Fruit fly (Drosophila melanogaster): ENCODE data around the gene fid.

fid gene

DNA sequence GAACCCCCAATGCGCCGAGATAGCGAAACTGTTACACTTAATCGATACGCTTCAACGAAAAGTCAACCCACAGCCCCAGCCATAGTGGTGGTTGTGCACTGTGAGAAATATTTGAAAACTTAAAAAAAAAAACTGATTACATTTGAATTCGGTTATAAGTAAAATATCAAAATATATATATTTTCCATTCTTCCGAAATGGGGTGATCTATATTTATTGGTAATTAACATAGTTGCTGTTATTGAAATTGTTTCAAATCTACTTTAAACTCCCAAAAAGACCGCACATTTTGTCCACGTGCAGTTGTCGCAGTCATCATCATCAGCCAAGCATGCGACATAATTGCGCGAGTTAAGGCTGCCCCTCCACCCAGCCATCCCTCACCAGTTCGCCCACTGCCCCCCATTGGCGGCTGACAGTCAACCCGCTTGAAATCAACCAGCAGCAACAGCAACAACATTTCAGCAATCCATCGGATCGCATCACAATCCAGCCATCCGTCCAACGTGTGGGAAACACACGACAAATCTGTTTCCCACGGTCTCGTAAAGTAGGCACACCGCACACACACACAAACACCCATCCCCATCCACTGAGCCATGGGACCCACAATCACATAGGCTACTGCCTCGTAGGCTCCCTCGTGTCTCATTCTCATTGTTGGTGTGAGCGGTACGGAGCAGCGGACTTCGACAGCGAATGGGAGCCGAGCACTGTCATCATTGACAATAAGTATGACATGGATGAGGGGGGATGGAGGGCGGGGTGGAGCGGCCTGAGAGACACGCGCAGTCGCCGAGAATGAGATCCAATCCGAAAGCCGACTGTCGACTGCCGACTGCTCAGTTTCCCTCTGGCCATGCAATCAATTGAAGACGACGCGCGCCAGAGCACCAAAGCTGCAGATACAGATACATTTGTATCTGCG lies 50.6 kb downstream of the fid start (continued):
- peak; percentile 9 to 61 for TF ChIP-seq ss (GFP tag; optimal IDR thresholded peaks at IDR 0.05)
- peak; percentile 66 for TF ChIP-seq spab (GFP tag; optimal IDR thresholded peaks at IDR 0.05)
- TF ChIP-seq CG6163 (GFP tag; IDR thresholded peaks at IDR 0.05): peak; percentile 81
- peak; percentile 86 for TF ChIP-seq CG15336 (GFP tag; IDR thresholded peaks at IDR 0.05)
- peak; percentile 64 for TF ChIP-seq esn (GFP tag; optimal IDR thresholded peaks at IDR 0.05)
- TF ChIP-seq CG4318 (GFP tag; optimal IDR thresholded peaks at IDR 0.05): peak; percentile 78
- TF ChIP-seq acj6 (GFP tag; optimal IDR thresholded peaks at IDR 0.05): peak; percentile 72
- peak; percentile 46 for TF ChIP-seq lz (GFP tag; optimal IDR thresholded peaks at IDR 0.05)
- peak; percentile 48 for TF ChIP-seq topi (GFP tag; optimal IDR thresholded peaks at IDR 0.05)
- TF ChIP-seq CG10631 (GFP tag; optimal IDR thresholded peaks at IDR 0.05): peak; percentile 76
- TF ChIP-seq CG32006 (GFP tag; optimal IDR thresholded peaks at IDR 0.05): peak; percentile 88
- TF ChIP-seq CG6854 (GFP tag; optimal IDR thresholded peaks at IDR 0.05): no peak
- TF ChIP-seq CG11294 (GFP tag; IDR thresholded peaks at IDR 0.05): peak; percentile 19; the same call in 1 of the 2 replicates
- TF ChIP-seq CG8319 (GFP tag; optimal IDR thresholded peaks at IDR 0.05): peak; percentile 24

DNA sequence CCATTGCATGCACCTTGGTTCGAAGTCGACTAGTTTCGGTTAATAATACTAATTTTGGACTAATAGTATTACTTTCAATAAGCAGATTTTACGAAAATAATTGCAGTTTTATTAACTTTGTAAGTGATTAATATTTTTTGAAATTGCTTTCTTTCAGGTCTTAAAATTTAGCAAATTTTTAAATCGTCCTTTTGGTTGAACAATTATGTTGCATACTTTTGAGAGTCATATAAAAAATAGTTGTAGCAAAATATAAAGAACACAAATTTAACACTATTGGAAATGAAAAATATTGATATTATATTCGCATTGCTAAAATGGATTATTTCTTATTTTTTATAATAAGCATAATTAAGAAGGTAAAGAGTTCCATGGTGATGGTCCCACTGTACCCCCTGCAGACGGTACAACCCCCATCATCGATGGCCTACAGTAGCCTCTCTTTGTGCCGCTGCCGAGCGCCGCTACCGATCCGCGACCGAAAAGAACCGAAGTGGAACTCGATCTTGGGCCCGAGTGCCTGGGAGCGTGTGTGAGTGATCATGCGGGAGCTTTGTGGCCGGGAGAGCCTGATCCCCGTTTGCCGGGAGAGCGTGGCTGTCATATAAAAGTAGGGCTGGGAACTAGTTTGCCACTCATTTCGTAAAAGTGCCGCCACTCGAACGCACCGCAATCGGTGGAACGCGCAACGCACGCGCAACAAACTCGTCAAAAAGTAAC lies 51.5 kb downstream of the fid start:
- TF ChIP-seq CG7368 (GFP tag; optimal IDR thresholded peaks at IDR 0.05): peak; percentile 78
- peak; percentile 6 for TF ChIP-seq Eip93F (GFP tag; optimal IDR thresholded peaks at IDR 0.05)
- TF ChIP-seq Lpt (GFP tag; optimal IDR thresholded peaks at IDR 0.05): peak; percentile 88
- TF ChIP-seq CG6163 (GFP tag; IDR thresholded peaks at IDR 0.05): peak; percentile 62; the same call in 2 of the 3 replicates
- TF ChIP-seq CG10669 (GFP tag; optimal IDR thresholded peaks at IDR 0.05): peak; percentile 93
- TF ChIP-seq CG6276 (GFP tag; optimal IDR thresholded peaks at IDR 0.05): peak; percentile 95
- TF ChIP-seq CG3919 (GFP tag; optimal IDR thresholded peaks at IDR 0.05): peak; percentile 91
- peak; percentile 53 for TF ChIP-seq vri (GFP tag; optimal IDR thresholded peaks at IDR 0.05)
- TF ChIP-seq CG11294 (GFP tag; IDR thresholded peaks at IDR 0.05): peak; percentile 71; the same call in 1 of the 2 replicates
- peak; percentile 89 for TF ChIP-seq Hr39 (GFP tag; optimal IDR thresholded peaks at IDR 0.05)
- peak; percentile 98 for TF ChIP-seq Eip78C (GFP tag)
- peak; percentile 73 for TF ChIP-seq CG9139 (GFP tag; optimal IDR thresholded peaks at IDR 0.05)
- peak; percentile 71 for TF ChIP-seq CG6854 (GFP tag; optimal IDR thresholded peaks at IDR 0.05)
- peak; percentile 95 for TF ChIP-seq CG3032 (tag; optimal IDR thresholded peaks at IDR 0.05)
- TF ChIP-seq Ets96B (tag; optimal IDR thresholded peaks at IDR 0.05): peak; percentile 94
- TF ChIP-seq Met (GFP tag; optimal IDR thresholded peaks at IDR 0.05): peak; percentile 95
- peak; percentile 87 for TF ChIP-seq CG8119 (GFP tag; IDR thresholded peaks at IDR 0.05)
- peak; percentile 66 for TF ChIP-seq Gug (GFP tag; IDR thresholded peaks at IDR 0.05)
- TF ChIP-seq OdsH (GFP tag; optimal IDR thresholded peaks at IDR 0.05): peak; percentile 92
- TF ChIP-seq Eip75B (GFP tag; optimal IDR thresholded peaks at IDR 0.05): peak; percentile 92
- peak; percentile 82 to 93 for TF ChIP-seq ss (GFP tag; optimal IDR thresholded peaks at IDR 0.05)
- peak; percentile 41 for TF ChIP-seq fd85E (GFP tag; optimal IDR thresholded peaks at IDR 0.05)
- TF ChIP-seq fd59A (GFP tag; optimal IDR thresholded peaks at IDR 0.05): peak; percentile 93
- peak; percentile 92 for TF ChIP-seq Hr4 (GFP tag; optimal IDR thresholded peaks at IDR 0.05)
- TF ChIP-seq eg (GFP tag; IDR thresholded peaks at IDR 0.05): peak; percentile 78
- TF ChIP-seq fkh (GFP tag; optimal IDR thresholded peaks at IDR 0.05): peak; percentile 54
- peak; percentile 96 for TF ChIP-seq spab (GFP tag; optimal IDR thresholded peaks at IDR 0.05)
- TF ChIP-seq svp (GFP tag): peak; percentile 97
- peak; percentile 92 for TF ChIP-seq CG11902 (GFP tag; optimal IDR thresholded peaks at IDR 0.05)
- peak; percentile 63 for TF ChIP-seq dsx (GFP tag; optimal IDR thresholded peaks at IDR 0.05; ENCODE audit: poor library complexity, severe bottlenecking)
- TF ChIP-seq Sox102F (GFP tag; optimal IDR thresholded peaks at IDR 0.05): peak; percentile 75
- peak; percentile 87 for TF ChIP-seq cyc (GFP tag; optimal IDR thresholded peaks at IDR 0.05)
- TF ChIP-seq Ets21C (GFP tag; optimal IDR thresholded peaks at IDR 0.05): peak; percentile 92
- peak; percentile 92 for TF ChIP-seq acj6 (GFP tag; optimal IDR thresholded peaks at IDR 0.05)
- peak; percentile 90 for TF ChIP-seq CG8319 (GFP tag; optimal IDR thresholded peaks at IDR 0.05)
- peak; percentile 93 for TF ChIP-seq CG31627 (GFP tag; optimal IDR thresholded peaks at IDR 0.05)
- TF ChIP-seq topi (GFP tag; optimal IDR thresholded peaks at IDR 0.05): peak; percentile 95
- peak; percentile 94 for TF ChIP-seq net (GFP tag; optimal IDR thresholded peaks at IDR 0.05)
- peak; percentile 95 for TF ChIP-seq lz (GFP tag; optimal IDR thresholded peaks at IDR 0.05)
- peak; percentile 61 to 98 for TF ChIP-seq salr (GFP tag; optimal IDR thresholded peaks at IDR 0.05)
